Worm (Caenorhabditis elegans) whole organism, early embryonic: ENCODE measurements around the gene gid-8.

Experiments used
- B0310.2 ChIP-seq: sonication (generic microtip); optimal IDR thresholded peaks from 2 replicates; lab custom pipeline; 2016; ENCODE audit warnings: mild to moderate bottlenecking, missing genetic modification characterization, missing compliant biosample characterization
- F13C5.2 ChIP-seq: sonication (generic microtip); optimal IDR thresholded peaks from 2 replicates; lab custom pipeline; 2017; ENCODE audit warnings: mild to moderate bottlenecking, missing genetic modification characterization, inconsistent platforms, missing compliant biosample characterization
- aly-1 ChIP-seq: sonication (generic microtip); optimal IDR thresholded peaks from 2 replicates; lab custom pipeline; 2016; ENCODE audit warnings: missing genetic modification characterization, missing compliant biosample characterization
- ama-1 ChIP-seq: fragments of 150-350 bp; optimal IDR thresholded peaks from 2 replicates; lab custom pipeline; 2014
- ceh-13 ChIP-seq: fragments of 200-800 bp; sonication (Bioruptor generic); optimal IDR thresholded peaks from 2 replicates; lab custom pipeline; 2018; ENCODE audit warnings: mild to moderate bottlenecking, missing genetic modification characterization, missing compliant biosample characterization
- ceh-36 ChIP-seq: sonication (generic microtip); optimal IDR thresholded peaks from 2 replicates; lab custom pipeline; 2016; ENCODE audit warnings: missing genetic modification characterization, inconsistent platforms, missing compliant biosample characterization
- ets-7 ChIP-seq: sonication (generic microtip); optimal IDR thresholded peaks from 2 replicates; lab custom pipeline; 2016; ENCODE audit warnings: missing genotype, missing genetic modification characterization, missing compliant biosample characterization
- flt-1 ChIP-seq: fragments of 200-800 bp; sonication (Bioruptor generic); IDR thresholded peaks from 2 replicates; pipeline ENCODE4 v1.3.6; 2022; ENCODE audit warnings: missing genetic modification characterization, missing compliant biosample characterization
- hmbx-1 ChIP-seq: sonication (generic microtip); optimal IDR thresholded peaks from 2 replicates; lab custom pipeline; 2016; ENCODE audit warnings: mild to moderate bottlenecking, missing genetic modification characterization, missing compliant biosample characterization
- hmg-4 ChIP-seq: fragments of 200-800 bp; sonication (Bioruptor generic); optimal IDR thresholded peaks from 2 replicates; lab custom pipeline; 2018; ENCODE audit warnings: mild to moderate bottlenecking, missing genetic modification characterization, missing compliant biosample characterization
- hnd-1 ChIP-seq: sonication (generic microtip); optimal IDR thresholded peaks from 2 replicates; lab custom pipeline; 2016; ENCODE audit warnings: missing genetic modification characterization, missing compliant biosample characterization
- pes-1 ChIP-seq: fragments of 200-800 bp; sonication (Bioruptor generic); IDR thresholded peaks from 2 replicates; pipeline ENCODE4 v1.3.6; 2022; ENCODE audit warnings: missing genetic modification reagents, missing genetic modification characterization, missing compliant biosample characterization
- scrt-1 ChIP-seq: fragments of 200-800 bp; sonication (Bioruptor generic); IDR thresholded peaks from 2 replicates; pipeline ENCODE4 v1.3.6; 2022; ENCODE audit warnings: missing genetic modification characterization, missing compliant biosample characterization
- sea-1 ChIP-seq: fragments of 200-800 bp; sonication (Bioruptor generic); conservative IDR thresholded peaks from 2 replicates; pipeline ENCODE4 v1.3.6; 2022; ENCODE audit warnings: missing genetic modification characterization, missing compliant biosample characterization
- tbx-11 ChIP-seq: fragments of 200-800 bp; sonication (Bioruptor generic); IDR thresholded peaks from 2 replicates; pipeline ENCODE4 v1.3.6; 2022; ENCODE audit warnings: missing genetic modification characterization, missing compliant biosample characterization
- tbx-37 ChIP-seq: fragments of 200-800 bp; sonication (Bioruptor generic); conservative IDR thresholded peaks from 2 replicates; pipeline ENCODE4 v1.3.6; 2022; ENCODE audit warnings: missing genetic modification reagents, missing genetic modification characterization, missing compliant biosample characterization
- tra-4 ChIP-seq: sonication (generic microtip); optimal IDR thresholded peaks from 2 replicates; lab custom pipeline; 2017; ENCODE audit warnings: missing genetic modification characterization, missing compliant biosample characterization

Gene gid-8

DNA sequence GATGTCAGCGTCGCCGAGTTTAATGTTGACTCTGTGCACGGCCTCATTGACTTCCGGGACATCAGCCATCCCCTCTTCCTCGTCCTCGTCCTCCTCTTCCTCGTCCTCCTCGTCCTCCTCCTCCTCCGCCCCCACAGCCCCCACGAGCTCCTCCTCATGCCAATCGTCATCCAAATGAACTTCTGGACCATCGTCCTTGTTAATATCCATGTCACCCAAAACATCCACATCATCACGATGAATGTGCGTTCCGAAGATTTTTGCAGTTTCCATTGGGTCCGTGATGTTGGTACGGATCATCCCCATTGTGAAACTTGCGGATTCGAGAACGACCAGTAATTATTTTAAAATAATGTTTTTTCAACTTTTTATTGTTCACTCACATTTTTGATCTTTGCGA, 33.1 kb upstream of the gid-8 start:
- no peak for TF ChIP-seq tra-4 (tag; lab: Kevin White, UChicago)
- no peak for TF ChIP-seq tbx-11 (GFP tag; lab: Robert Waterston, UW)
- TF ChIP-seq aly-1 (tag; lab: Kevin White, UChicago), result no peak
- TF ChIP-seq pes-1, result no peak
- no peak for TF ChIP-seq hmg-4 (GFP tag; lab: Kevin White, UChicago)
- TF ChIP-seq B0310.2, result no peak
- TF ChIP-seq tbx-37 (GFP tag; lab: Robert Waterston, UW), result no peak
- TF ChIP-seq scrt-1 (GFP tag; lab: Robert Waterston, UW), result no peak

DNA sequence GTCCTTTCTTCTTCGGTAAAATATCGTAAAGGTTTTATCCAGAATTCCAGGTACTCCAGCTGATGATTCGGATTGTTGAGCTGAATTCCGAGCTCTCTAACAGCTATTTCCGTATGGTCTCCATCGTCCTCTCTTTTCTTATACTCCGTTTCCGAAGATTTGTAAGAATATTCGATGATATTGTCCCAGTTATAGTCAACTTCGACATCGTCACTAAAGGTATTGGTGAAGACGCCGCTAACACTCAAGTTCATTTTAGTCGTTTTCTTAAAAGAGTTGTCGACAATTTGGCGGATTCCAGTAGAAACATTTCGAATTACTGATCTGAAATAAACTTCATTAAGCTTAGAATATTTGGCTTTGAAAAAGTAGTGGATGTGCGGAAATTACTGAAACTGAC, 32.4 kb upstream of the gid-8 start:
- TF ChIP-seq flt-1 (GFP tag; lab: Robert Waterston, UW), result no peak
- no peak for TF ChIP-seq scrt-1 (GFP tag; lab: Robert Waterston, UW)
- no peak for TF ChIP-seq hmbx-1 (tag; lab: Kevin White, UChicago)
- TF ChIP-seq B0310.2, result no peak
- no peak for TF ChIP-seq tbx-37 (GFP tag; lab: Robert Waterston, UW)
- no peak for TF ChIP-seq F13C5.2 (tag; lab: Kevin White, UChicago)
- no peak for TF ChIP-seq pes-1
- no peak for TF ChIP-seq hmg-4 (GFP tag; lab: Kevin White, UChicago)
- TF ChIP-seq tra-4 (tag; lab: Kevin White, UChicago), result no peak

DNA sequence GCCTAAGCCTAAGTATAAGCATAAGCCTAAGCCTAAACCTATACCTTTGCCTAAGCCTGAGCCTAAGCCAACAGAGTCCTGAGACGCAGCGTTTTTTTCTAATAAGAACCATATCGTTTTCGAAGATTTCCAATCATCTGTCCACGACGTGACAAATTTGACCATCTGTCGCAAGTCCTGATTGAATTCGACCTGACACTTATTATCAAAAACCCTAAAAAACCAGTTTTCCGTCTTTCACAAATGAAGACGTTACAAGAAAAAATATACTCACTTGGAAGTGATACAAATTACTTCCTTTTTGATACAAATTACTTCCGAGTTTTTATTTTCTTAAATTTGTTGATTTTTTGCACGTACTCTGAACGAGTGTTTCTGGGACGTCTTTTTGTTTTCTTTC, 29.3 kb upstream of the gid-8 start:
- TF ChIP-seq tra-4 (tag; lab: Kevin White, UChicago) (no peak), scrt-1 (GFP tag; lab: Robert Waterston, UW) (no peak), B0310.2 (no peak), F13C5.2 (tag; lab: Kevin White, UChicago) (no peak), ama-1 (lab: Kevin White, UChicago) (no peak), hmbx-1 (tag; lab: Kevin White, UChicago) (no peak), hmg-4 (GFP tag; lab: Kevin White, UChicago) (no peak), ceh-36 (tag; lab: Kevin White, UChicago) (no peak), hnd-1 (tag; lab: Kevin White, UChicago) (no peak), pes-1 (no peak), flt-1 (GFP tag; lab: Robert Waterston, UW) (no peak), sea-1 (GFP tag; lab: Robert Waterston, UW) (no peak)

DNA sequence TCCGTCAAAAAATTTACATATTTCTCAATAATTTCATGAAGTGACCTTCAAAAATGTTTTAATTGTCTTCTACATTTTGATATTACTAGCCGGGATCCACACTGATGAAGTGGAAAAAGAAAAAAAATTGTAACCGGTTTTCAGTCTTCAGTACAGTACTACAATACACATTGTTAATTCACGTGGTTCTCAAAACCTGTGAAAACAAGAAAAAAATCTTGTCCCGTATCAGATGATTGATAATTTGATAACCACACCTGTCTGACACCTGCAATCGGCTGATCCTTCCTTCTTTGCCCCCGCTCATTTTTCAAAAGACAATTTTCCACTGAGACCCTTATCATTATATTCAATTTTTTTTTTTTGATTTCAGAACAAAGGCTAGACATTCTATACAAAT, 28.7 kb upstream of the gid-8 start, which contains the start of gene R09B5.11:
Gene R09B5.11 (plus strand): TSS at position 374 of the 400 bp plus-strand sequence.
- TF ChIP-seq F13C5.2 (tag; lab: Kevin White, UChicago) (no peak), sea-1 (GFP tag; lab: Robert Waterston, UW) (no peak), hnd-1 (tag; lab: Kevin White, UChicago) (no peak), ceh-13 (no peak), B0310.2 (no peak), ceh-36 (tag; lab: Kevin White, UChicago) (no peak), tbx-11 (GFP tag; lab: Robert Waterston, UW) (no peak), tra-4 (tag; lab: Kevin White, UChicago) (no peak), flt-1 (GFP tag; lab: Robert Waterston, UW) (no peak), ama-1 (lab: Kevin White, UChicago) (no peak), scrt-1 (GFP tag; lab: Robert Waterston, UW) (no peak), hmg-4 (GFP tag; lab: Kevin White, UChicago) (no peak), tbx-37 (GFP tag; lab: Robert Waterston, UW) (no peak), aly-1 (tag; lab: Kevin White, UChicago) (no peak), ets-7 (tag; lab: Kevin White, UChicago) (no peak), hmbx-1 (tag; lab: Kevin White, UChicago) (no peak)

DNA sequence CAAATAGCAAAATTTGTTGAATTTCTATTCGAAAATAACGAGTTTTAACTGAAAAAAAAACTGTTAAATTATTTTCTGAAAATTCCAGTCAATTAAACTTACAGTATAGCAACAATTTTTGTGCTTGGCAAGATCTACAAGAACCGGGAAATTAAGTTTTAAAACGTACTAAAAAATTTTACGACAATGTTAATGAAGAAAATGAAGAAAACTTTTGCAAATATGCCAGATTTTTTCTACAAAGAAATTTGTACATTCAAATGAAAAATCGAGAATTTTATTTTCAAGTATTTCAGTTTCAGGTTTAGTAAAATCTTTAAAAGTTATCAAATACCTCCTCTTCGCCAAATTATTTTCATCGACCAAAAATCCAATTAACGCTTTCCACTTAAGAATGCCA, 25.5 kb upstream of the gid-8 start, which contains the start of gene cnc-11:
Gene cnc-11 (plus strand): TSS at position 301 of the 400 bp plus-strand sequence.
- no peak for TF ChIP-seq hmbx-1 (tag; lab: Kevin White, UChicago)
- no peak for TF ChIP-seq tbx-11 (GFP tag; lab: Robert Waterston, UW)
- TF ChIP-seq tbx-37 (GFP tag; lab: Robert Waterston, UW), result no peak
- no peak for TF ChIP-seq F13C5.2 (tag; lab: Kevin White, UChicago)
- no peak for TF ChIP-seq hmg-4 (GFP tag; lab: Kevin White, UChicago)
- TF ChIP-seq ets-7 (tag; lab: Kevin White, UChicago), result no peak
- TF ChIP-seq hnd-1 (tag; lab: Kevin White, UChicago), result no peak

DNA sequence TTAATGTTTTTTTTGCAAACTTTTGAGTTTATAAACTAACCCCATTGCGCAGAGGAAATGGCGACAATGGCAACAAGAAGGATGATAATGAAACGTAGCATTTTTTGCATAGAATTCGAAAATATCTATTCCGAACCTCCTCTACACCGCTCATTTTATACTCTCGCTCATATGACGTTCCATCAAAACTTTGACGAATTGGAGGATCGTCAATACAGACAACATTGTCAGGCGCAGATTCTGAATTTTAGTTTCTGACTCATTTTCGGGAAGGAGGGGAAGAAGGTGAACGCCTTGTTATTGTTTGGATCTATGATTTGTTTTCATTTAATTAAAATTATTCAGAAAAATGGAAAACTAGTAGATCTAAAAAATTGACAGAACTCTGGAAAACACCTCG, 23.4 kb upstream of the gid-8 start, which contains the start of gene cnc-1:
Gene cnc-1 (minus strand): TSS at position 101 of the 400 bp plus-strand sequence.
- no peak for TF ChIP-seq hmbx-1 (tag; lab: Kevin White, UChicago)
- TF ChIP-seq ets-7 (tag; lab: Kevin White, UChicago), result no peak
- TF ChIP-seq ceh-13, result no peak
- no peak for TF ChIP-seq B0310.2
- TF ChIP-seq flt-1 (GFP tag; lab: Robert Waterston, UW), result no peak
- no peak for TF ChIP-seq tbx-37 (GFP tag; lab: Robert Waterston, UW)
- no peak for TF ChIP-seq pes-1
- TF ChIP-seq ceh-36 (tag; lab: Kevin White, UChicago), result no peak
- TF ChIP-seq F13C5.2 (tag; lab: Kevin White, UChicago), result no peak
- no peak for TF ChIP-seq ama-1 (lab: Kevin White, UChicago)
- TF ChIP-seq scrt-1 (GFP tag; lab: Robert Waterston, UW), result no peak

DNA sequence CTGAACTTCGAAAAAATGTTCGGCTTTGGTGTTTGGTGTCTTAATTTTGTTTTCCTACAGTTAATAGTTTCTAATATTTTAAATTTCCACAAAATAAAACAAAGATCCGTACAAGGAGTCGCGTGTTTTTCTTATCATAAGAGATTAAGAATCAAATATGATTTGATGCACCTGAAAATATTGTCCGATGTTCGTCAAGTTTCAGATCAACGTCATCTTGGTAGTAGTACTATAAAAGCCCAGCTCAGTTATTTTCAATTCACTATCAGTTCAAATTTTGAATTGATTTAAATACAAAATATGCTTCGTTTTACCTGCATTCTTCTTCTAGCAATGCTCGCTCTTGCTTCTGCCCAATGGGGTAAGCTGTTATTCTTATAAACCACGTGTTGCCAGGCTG, 22.5 kb upstream of the gid-8 start, which contains the start of gene cnc-5:
Gene cnc-5 (plus strand): TSS at position 301 of the 400 bp plus-strand sequence.
- TF ChIP-seq flt-1 (GFP tag; lab: Robert Waterston, UW) (no peak), hnd-1 (tag; lab: Kevin White, UChicago) (no peak), tbx-11 (GFP tag; lab: Robert Waterston, UW) (no peak), hmbx-1 (tag; lab: Kevin White, UChicago) (no peak), aly-1 (tag; lab: Kevin White, UChicago) (no peak), B0310.2 (no peak), ets-7 (tag; lab: Kevin White, UChicago) (no peak), tbx-37 (GFP tag; lab: Robert Waterston, UW) (no peak), sea-1 (GFP tag; lab: Robert Waterston, UW) (no peak), pes-1 (no peak), hmg-4 (GFP tag; lab: Kevin White, UChicago) (no peak), ceh-13 (no peak), ama-1 (lab: Kevin White, UChicago) (no peak), ceh-36 (tag; lab: Kevin White, UChicago) (no peak)
